Fruit fly (Drosophila melanogaster) whole organism, embryonic: ENCODE measurements around the gene CG8281.

ENCODE experiments used
- B-H1 ChIP-seq: fragments of 200-800 bp; sonication (Bioruptor generic); IDR thresholded peaks from 3 replicates; pipeline ENCODE4 v1.3.6; 2022; ENCODE audit warnings: missing biosample characterization, missing genetic modification characterization
- CG10147 ChIP-seq: fragments of 200-800 bp; sonication (Bioruptor generic); optimal IDR thresholded peaks from 2 replicates; lab custom pipeline; 2019; ENCODE audit warnings: missing biosample characterization, mild to moderate bottlenecking, missing genetic modification characterization, moderate library complexity
- CG11398 ChIP-seq: fragments of 200-800 bp; sonication (Bioruptor generic); optimal IDR thresholded peaks from 2 replicates; lab custom pipeline; 2016; ENCODE audit warnings: missing biosample characterization, missing genetic modification characterization
- CG11504 ChIP-seq: fragments of 200-800 bp; sonication (Bioruptor generic); optimal IDR thresholded peaks from 3 replicates; lab custom pipeline; 2019; ENCODE audit warnings: missing biosample characterization, mild to moderate bottlenecking, missing genetic modification characterization, moderate library complexity
- CG12769 ChIP-seq: fragments of 200-800 bp; sonication (Bioruptor generic); optimal IDR thresholded peaks from 2 replicates; lab custom pipeline; 2019; ENCODE audit warnings: missing biosample characterization, mild to moderate bottlenecking, missing genetic modification characterization, moderate library complexity
- CG13287 ChIP-seq: fragments of 200-800 bp; sonication (Bioruptor generic); IDR thresholded peaks from 2 replicates; pipeline ENCODE4 v1.3.6; 2022; ENCODE audit warnings: missing biosample characterization, missing genetic modification characterization; ENCODE audit not compliant: partially characterized antibody
- CG14965 ChIP-seq: fragments of 200-800 bp; sonication (Bioruptor generic); optimal IDR thresholded peaks from 2 replicates; lab custom pipeline; 2016; ENCODE audit warnings: missing biosample characterization, missing genetic modification characterization, borderline replicate concordance
- CG1603 ChIP-seq: fragments of 200-800 bp; sonication (Bioruptor generic); optimal IDR thresholded peaks from 2 replicates; lab custom pipeline; 2019; ENCODE audit warnings: missing biosample characterization, mild to moderate bottlenecking, missing genetic modification characterization, moderate library complexity
- CG17385 ChIP-seq: fragments of 200-800 bp; sonication (Bioruptor generic); optimal IDR thresholded peaks from 3 replicates; lab custom pipeline; 2018; ENCODE audit warnings: missing biosample characterization, mild to moderate bottlenecking, missing genetic modification characterization
- CG17912 ChIP-seq: fragments of 200-800 bp; sonication (Bioruptor generic); optimal IDR thresholded peaks from 2 replicates; lab custom pipeline; 2018; ENCODE audit warnings: missing biosample characterization, mild to moderate bottlenecking, missing genetic modification characterization
- CG1792 ChIP-seq: fragments of 200-800 bp; sonication (Bioruptor generic); optimal IDR thresholded peaks from 2 replicates; lab custom pipeline; 2016; ENCODE audit warnings: missing biosample characterization, missing genetic modification characterization
- CG18599 ChIP-seq: fragments of 200-800 bp; sonication (Bioruptor generic); optimal IDR thresholded peaks from 3 replicates; lab custom pipeline; 2017; ENCODE audit warnings: missing biosample characterization, missing genetic modification characterization, mild to moderate bottlenecking, moderate library complexity, missing genetic modification reagents
- CG2120 ChIP-seq: fragments of 200-800 bp; sonication (Bioruptor generic); optimal IDR thresholded peaks from 3 replicates; lab custom pipeline; 2016; ENCODE audit warnings: missing biosample characterization, missing genetic modification characterization
- CG2129 ChIP-seq: fragments of 200-800 bp; sonication (Bioruptor generic); IDR thresholded peaks from 2 replicates; pipeline ENCODE4 v1.3.6; 2022; ENCODE audit warnings: missing biosample characterization, missing genetic modification characterization; ENCODE audit not compliant: partially characterized antibody
- CG33213 ChIP-seq: fragments of 200-800 bp; sonication (Bioruptor generic); optimal IDR thresholded peaks from 3 replicates; lab custom pipeline; 2016; ENCODE audit warnings: missing biosample characterization, missing genetic modification characterization
- CG33557 ChIP-seq: fragments of 200-800 bp; sonication (Bioruptor generic); optimal IDR thresholded peaks from 2 replicates; lab custom pipeline; 2019; ENCODE audit warnings: missing biosample characterization, mild to moderate bottlenecking, missing genetic modification characterization, moderate library complexity
- CG42726 ChIP-seq: fragments of 200-800 bp; sonication (Bioruptor generic); IDR thresholded peaks from 2 replicates; pipeline ENCODE4 v1.3.6; 2022; ENCODE audit warnings: missing biosample characterization, missing genetic modification characterization; ENCODE audit not compliant: partially characterized antibody
- CG4424 ChIP-seq: fragments of 200-800 bp; sonication (Bioruptor generic); optimal IDR thresholded peaks from 3 replicates; lab custom pipeline; 2016; ENCODE audit warnings: missing biosample characterization, missing genetic modification characterization
- CG5180 ChIP-seq: fragments of 200-800 bp; sonication (Bioruptor generic); optimal IDR thresholded peaks from 3 replicates; lab custom pipeline; 2017; ENCODE audit warnings: missing biosample characterization, missing genetic modification characterization, mild to moderate bottlenecking, moderate library complexity, missing genetic modification reagents
- CG6175 ChIP-seq: fragments of 200-800 bp; sonication (Bioruptor generic); IDR thresholded peaks from 3 replicates; pipeline ENCODE4 v1.3.6; 2022; ENCODE audit warnings: missing biosample characterization, missing genetic modification characterization
- CG6254 ChIP-seq: fragments of 200-800 bp; sonication (Bioruptor generic); optimal IDR thresholded peaks from 3 replicates; lab custom pipeline; 2017; ENCODE audit warnings: mild to moderate bottlenecking, missing biosample characterization, missing genetic modification reagents, missing genetic modification characterization
- CG7839 ChIP-seq: fragments of 200-800 bp; sonication (Bioruptor generic); optimal IDR thresholded peaks from 3 replicates; lab custom pipeline; 2018; ENCODE audit warnings: missing biosample characterization, mild to moderate bottlenecking, missing genetic modification characterization, moderate library complexity
- Dip2 ChIP-seq: fragments of 200-800 bp; sonication (Bioruptor generic); IDR thresholded peaks from 2 replicates; pipeline ENCODE4 v1.3.6; 2022; ENCODE audit warnings: missing biosample characterization, missing genetic modification characterization
- Doc2 ChIP-seq: fragments of 200-800 bp; sonication (Bioruptor generic); IDR thresholded peaks from 2 replicates; pipeline ENCODE4 v1.3.6; 2022; ENCODE audit warnings: missing biosample characterization, missing genetic modification characterization
- HLHmδ ChIP-seq: fragments of 200-800 bp; sonication (Bioruptor generic); optimal IDR thresholded peaks from 2 replicates; lab custom pipeline; 2018; ENCODE audit warnings: missing biosample characterization, mild to moderate bottlenecking, missing genetic modification characterization, moderate library complexity
- Hr3 ChIP-seq: fragments of 200-800 bp; sonication (Bioruptor generic); optimal IDR thresholded peaks from 3 replicates; lab custom pipeline; 2016; ENCODE audit warnings: missing biosample characterization, missing genetic modification characterization
- Kr ChIP-seq: fragments of 200-800 bp; sonication (Bioruptor generic); optimal IDR thresholded peaks from 2 replicates; lab custom pipeline; 2017; ENCODE audit warnings: missing biosample characterization, mild to moderate bottlenecking, missing genetic modification characterization
- Poxn ChIP-seq: fragments of 200-800 bp; sonication (Bioruptor generic); IDR thresholded peaks from 2 replicates; pipeline ENCODE4 v1.3.6; 2022; ENCODE audit warnings: missing biosample characterization, missing genetic modification characterization
- Sox100B ChIP-seq: fragments of 200-800 bp; sonication (Bioruptor generic); optimal IDR thresholded peaks from 3 replicates; lab custom pipeline; 2018; ENCODE audit warnings: missing biosample characterization, mild to moderate bottlenecking, missing genetic modification characterization
- Sry-β ChIP-seq: fragments of 200-800 bp; sonication (Bioruptor generic); optimal IDR thresholded peaks from 2 replicates; lab custom pipeline; 2018; ENCODE audit warnings: missing biosample characterization, mild to moderate bottlenecking, missing genetic modification characterization, moderate library complexity
- amos ChIP-seq: fragments of 200-800 bp; sonication (Bioruptor generic); IDR thresholded peaks from 2 replicates; pipeline ENCODE4 v1.3.6; 2022; ENCODE audit warnings: missing biosample characterization, missing genetic modification characterization; ENCODE audit not compliant: partially characterized antibody
- aop ChIP-seq: fragments of 200-800 bp; sonication (Bioruptor generic); IDR thresholded peaks from 2 replicates; pipeline ENCODE4 v1.3.6; 2022; ENCODE audit warnings: missing biosample characterization, missing genetic modification characterization
- ato ChIP-seq: fragments of 200-800 bp; sonication (Bioruptor generic); IDR thresholded peaks from 2 replicates; pipeline ENCODE4 v1.3.6; 2022; ENCODE audit warnings: missing biosample characterization, missing genetic modification characterization; ENCODE audit not compliant: partially characterized antibody
- cato ChIP-seq: fragments of 200-800 bp; sonication (Bioruptor generic); optimal IDR thresholded peaks from 2 replicates; lab custom pipeline; 2016; ENCODE audit warnings: missing biosample characterization, missing genetic modification characterization, borderline replicate concordance
- dysf ChIP-seq: fragments of 200-800 bp; sonication (Bioruptor generic); IDR thresholded peaks from 3 replicates; pipeline ENCODE4 v1.3.6; 2022; ENCODE audit warnings: missing biosample characterization, missing genetic modification characterization
- exex ChIP-seq: fragments of 200-800 bp; sonication (Bioruptor generic); optimal IDR thresholded peaks from 4 replicates; lab custom pipeline; 2018; ENCODE audit warnings: missing biosample characterization, mild to moderate bottlenecking, missing genetic modification characterization, moderate library complexity
- gem ChIP-seq: fragments of 200-800 bp; sonication (Bioruptor generic); optimal IDR thresholded peaks from 2 replicates; lab custom pipeline; 2019; ENCODE audit warnings: missing biosample characterization, mild to moderate bottlenecking, missing genetic modification characterization, moderate library complexity
- gro ChIP-seq: fragments of 200-800 bp; sonication (Bioruptor generic); optimal IDR thresholded peaks from 2 replicates; lab custom pipeline; 2016; ENCODE audit warnings: missing biosample characterization, missing genetic modification characterization
- hbn ChIP-seq: fragments of 200-800 bp; sonication (Bioruptor generic); IDR thresholded peaks from 2 replicates; pipeline ENCODE4 v1.3.6; 2022; ENCODE audit warnings: missing biosample characterization, missing genetic modification characterization; ENCODE audit not compliant: partially characterized antibody
- jigr1 ChIP-seq: fragments of 200-800 bp; sonication (Bioruptor generic); IDR thresholded peaks from 3 replicates; pipeline ENCODE4 v1.3.6; 2022; ENCODE audit warnings: missing biosample characterization, missing genetic modification characterization
- kah ChIP-seq: fragments of 200-800 bp; sonication (Bioruptor generic); optimal IDR thresholded peaks from 2 replicates; lab custom pipeline; 2018; ENCODE audit warnings: missing biosample characterization, mild to moderate bottlenecking, missing genetic modification characterization
- kni ChIP-seq: fragments of 200-800 bp; sonication (Bioruptor generic); optimal IDR thresholded peaks from 3 replicates; lab custom pipeline; 2017; ENCODE audit warnings: mild to moderate bottlenecking, missing biosample characterization, missing genetic modification reagents, missing genetic modification characterization
- onecut ChIP-seq: fragments of 200-800 bp; sonication (Bioruptor generic); IDR thresholded peaks from 2 replicates; pipeline ENCODE4 v1.3.6; 2022; ENCODE audit warnings: missing biosample characterization, missing genetic modification characterization
- prd ChIP-seq, 3 experiments: fragments of >200 bp in 2 of 3; fragments of 200-800 bp in 1 of 3; sonication (Bioruptor generic) in 1 of 3; optimal IDR thresholded peaks in 2 of 3; IDR thresholded peaks in 1 of 3; 2 replicates in 2 of 3; 3 replicates in 1 of 3; pipeline versions ENCODE4 v1.3.6 to Lab custom; 2017 to 2022; ENCODE audit warnings: missing biosample characterization in 1 of 3, missing genetic modification characterization in 1 of 3
- slp2 ChIP-seq: fragments of 200-800 bp; sonication (Bioruptor generic); optimal IDR thresholded peaks from 2 replicates; lab custom pipeline; 2016; ENCODE audit warnings: missing biosample characterization, missing genetic modification characterization
- sr ChIP-seq: fragments of 200-800 bp; sonication (Bioruptor generic); IDR thresholded peaks from 3 replicates; pipeline ENCODE4 v1.3.6; 2022; ENCODE audit warnings: missing biosample characterization, missing genetic modification characterization
- sug ChIP-seq: fragments of 200-800 bp; optimal IDR thresholded peaks from 2 replicates; lab custom pipeline; 2019; ENCODE audit warnings: missing biosample characterization, mild to moderate bottlenecking, missing genetic modification characterization, moderate library complexity

CG8281 gene

DNA sequence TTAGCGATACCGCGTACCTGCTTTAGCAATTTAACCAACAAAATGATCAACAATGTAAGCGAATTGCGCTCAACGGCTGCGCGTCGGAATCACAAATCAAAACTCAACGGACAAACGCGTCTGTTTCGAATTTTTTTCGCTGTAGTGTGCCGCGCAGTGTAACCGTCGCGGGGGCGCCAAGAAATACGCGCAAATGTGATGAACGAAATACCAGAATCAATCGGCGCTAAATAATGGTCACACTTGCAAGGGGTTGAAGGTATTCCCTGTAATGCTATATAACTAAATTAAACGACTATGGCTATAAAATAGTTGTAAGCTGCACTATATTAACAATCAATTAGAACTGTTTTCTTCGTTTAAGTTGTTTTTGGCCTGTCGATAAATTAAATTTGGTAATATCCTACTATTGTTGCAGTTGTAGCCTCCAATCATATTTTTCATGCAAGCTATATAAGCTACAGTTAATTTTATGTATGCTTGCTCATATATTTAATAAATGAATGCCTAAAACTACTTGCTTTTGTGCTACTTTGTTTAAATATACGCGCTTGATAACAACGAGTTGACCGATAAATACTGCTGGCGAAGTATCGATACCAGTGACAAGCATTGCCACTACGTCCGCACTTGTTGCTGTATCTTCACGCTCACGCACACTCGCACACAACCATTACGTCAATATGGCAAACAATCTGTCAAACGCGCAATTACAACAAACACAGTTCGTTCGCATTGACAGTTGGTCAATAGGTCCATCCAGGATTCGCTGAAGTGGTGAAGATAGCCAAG, at the start of gene CG8281, which contains the start of gene pbl (continued):
- TF ChIP-seq prd (optimal IDR thresholded peaks at IDR 0.05; lab: Kevin White, UChicago) (no peak), prd (GFP tag; IDR thresholded peaks at IDR 0.05; lab: Robert Waterston, UW) (peak; percentile 51; the same call in 1 of the 3 replicates), Sry-β (GFP tag; lab: Kevin White, UChicago) (no peak), Kr (GFP tag; lab: Kevin White, UChicago) (no peak), CG1792 (GFP tag; lab: Kevin White, UChicago) (peak; percentile 29), CG5180 (GFP tag; lab: Kevin White, UChicago) (no peak), Doc2 (GFP tag; lab: Robert Waterston, UW) (no peak), slp2 (GFP tag; lab: Kevin White, UChicago) (no peak), CG42726 (GFP tag; lab: Robert Waterston, UW) (peak; percentile 60; the same call in 1 of the 2 replicates), CG4424 (GFP tag; lab: Kevin White, UChicago) (peak; percentile 23), dysf (GFP tag; lab: Robert Waterston, UW) (peak; percentile 48; the same call in 1 of the 3 replicates), CG2120 (GFP tag; lab: Kevin White, UChicago) (peak; percentile 67), sug (tag; lab: Kevin White, UChicago) (peak; percentile 44), CG17912 (GFP tag; lab: Kevin White, UChicago) (no peak), cato (peak; percentile 25), CG14965 (no peak), CG7839 (tag; lab: Kevin White, UChicago) (peak; percentile 62), CG2129 (GFP tag; lab: Robert Waterston, UW) (peak; percentile 45), sr (GFP tag; lab: Robert Waterston, UW) (no peak), gem (peak; percentile 65), gro (GFP tag; lab: Kevin White, UChicago) (peak; percentile 74), CG12769 (tag; lab: Kevin White, UChicago) (peak; percentile 57), CG1603 (tag; lab: Kevin White, UChicago) (peak; percentile 40), jigr1 (no peak), CG6254 (GFP tag; lab: Kevin White, UChicago) (no peak), kni (GFP tag; lab: Kevin White, UChicago) (no peak), ato (peak; percentile 66; the same call in 1 of the 2 replicates), CG18599 (GFP tag; lab: Kevin White, UChicago) (peak; percentile 48), CG33213 (GFP tag; lab: Kevin White, UChicago) (peak; percentile 49), Poxn (GFP tag; lab: Robert Waterston, UW) (no peak), CG6175 (GFP tag; lab: Robert Waterston, UW) (no peak), exex (tag; lab: Kevin White, UChicago) (no peak), CG11504 (tag; lab: Kevin White, UChicago) (peak; percentile 64), onecut (GFP tag; lab: Robert Waterston, UW) (peak; percentile 21; the same call in 1 of the 2 replicates), aop (GFP tag; lab: Robert Waterston, UW) (no peak), Hr3 (GFP tag; lab: Kevin White, UChicago) (peak; percentile 63), HLHmδ (GFP tag; lab: Kevin White, UChicago) (peak; percentile 48), Dip2 (GFP tag; lab: Robert Waterston, UW) (no peak), CG11398 (no peak), CG13287 (GFP tag; lab: Robert Waterston, UW) (peak; percentile 86), CG17385 (GFP tag; lab: Kevin White, UChicago) (peak; percentile 22), amos (GFP tag; lab: Robert Waterston, UW) (peak; percentile 80), CG10147 (GFP tag; lab: Kevin White, UChicago) (peak; percentile 37), hbn (GFP tag; lab: Robert Waterston, UW) (peak; percentile 52), B-H1 (GFP tag; lab: Robert Waterston, UW) (no peak), Sox100B (GFP tag; lab: Kevin White, UChicago) (no peak), CG33557 (GFP tag; lab: Kevin White, UChicago) (no peak), kah (GFP tag; lab: Kevin White, UChicago) (peak; percentile 77)
